Fruit fly (Drosophila melanogaster) whole organism, prepupa: ENCODE data around the gene ppk23.

ENCODE experiments used
- Blimp-1 ChIP-seq: fragments of 200-800 bp; sonication (Bioruptor generic); optimal IDR thresholded peaks from 3 replicates; lab custom pipeline; 2017; ENCODE audit warnings: missing biosample characterization, missing genetic modification characterization, mild to moderate bottlenecking, moderate library complexity, missing genetic modification reagents
- CG10631 ChIP-seq: fragments of 200-800 bp; sonication (Bioruptor generic); optimal IDR thresholded peaks from 2 replicates; lab custom pipeline; 2016; ENCODE audit warnings: missing biosample characterization, missing genetic modification characterization
- CG10669 ChIP-seq: fragments of 200-800 bp; sonication (Bioruptor generic); optimal IDR thresholded peaks from 3 replicates; lab custom pipeline; 2018; ENCODE audit warnings: missing biosample characterization, mild to moderate bottlenecking, missing genetic modification characterization, moderate library complexity
- CG11294 ChIP-seq: fragments of 200-800 bp; sonication (Bioruptor generic); IDR thresholded peaks from 2 replicates; pipeline ENCODE4 v1.3.6; 2022; ENCODE audit warnings: missing biosample characterization, missing genetic modification characterization
- CG11762 ChIP-seq: fragments of 200-800 bp; sonication (Bioruptor generic); optimal IDR thresholded peaks from 3 replicates; lab custom pipeline; 2016; ENCODE audit warnings: missing biosample characterization, missing genetic modification characterization; ENCODE audit not compliant: insufficient read depth
- CG11902 ChIP-seq: fragments of 200-800 bp; sonication (Bioruptor generic); optimal IDR thresholded peaks from 3 replicates; lab custom pipeline; 2016; ENCODE audit warnings: missing biosample characterization, missing genetic modification characterization
- CG1621 ChIP-seq: fragments of 200-800 bp; sonication (Bioruptor generic); optimal IDR thresholded peaks from 3 replicates; lab custom pipeline; 2018; ENCODE audit warnings: missing biosample characterization, mild to moderate bottlenecking, missing genetic modification characterization
- CG3032 ChIP-seq: fragments of 200-800 bp; optimal IDR thresholded peaks from 2 replicates; lab custom pipeline; 2019; ENCODE audit warnings: missing biosample characterization, mild to moderate bottlenecking, missing genetic modification characterization, moderate library complexity
- CG31627 ChIP-seq: fragments of 200-800 bp; sonication (Bioruptor generic); optimal IDR thresholded peaks from 3 replicates; lab custom pipeline; 2016; ENCODE audit warnings: missing biosample characterization, missing genetic modification characterization
- CG34406 ChIP-seq: fragments of 200-800 bp; sonication (Bioruptor generic); optimal IDR thresholded peaks from 3 replicates; lab custom pipeline; 2016; ENCODE audit warnings: missing biosample characterization, missing genetic modification characterization
- CG3919 ChIP-seq: fragments of 200-800 bp; sonication (Bioruptor generic); optimal IDR thresholded peaks from 3 replicates; lab custom pipeline; 2016; ENCODE audit warnings: missing biosample characterization, missing genetic modification characterization
- CG4318 ChIP-seq: fragments of 200-800 bp; sonication (Bioruptor generic); optimal IDR thresholded peaks from 3 replicates; lab custom pipeline; 2017; ENCODE audit warnings: missing biosample characterization, mild to moderate bottlenecking, missing genetic modification characterization
- CG6276 ChIP-seq: fragments of 200-800 bp; sonication (Bioruptor generic); optimal IDR thresholded peaks from 2 replicates; lab custom pipeline; 2017; ENCODE audit warnings: missing biosample characterization, mild to moderate bottlenecking, missing genetic modification characterization
- CG6792 ChIP-seq: fragments of 200-800 bp; sonication (Bioruptor generic); optimal IDR thresholded peaks from 3 replicates; lab custom pipeline; 2016; ENCODE audit warnings: missing biosample characterization, missing genetic modification characterization
- CG6808 ChIP-seq: fragments of 200-800 bp; sonication (Bioruptor generic); optimal IDR thresholded peaks from 3 replicates; lab custom pipeline; 2017; ENCODE audit warnings: missing biosample characterization, missing genetic modification characterization, mild to moderate bottlenecking, moderate library complexity, missing genetic modification reagents
- CG6854 ChIP-seq: fragments of 200-800 bp; sonication (Bioruptor generic); optimal IDR thresholded peaks from 2 replicates; lab custom pipeline; 2017; ENCODE audit warnings: missing biosample characterization, mild to moderate bottlenecking, missing genetic modification characterization
- CG7368 ChIP-seq: fragments of 200-800 bp; sonication (Bioruptor generic); optimal IDR thresholded peaks from 3 replicates; lab custom pipeline; 2016; ENCODE audit warnings: missing biosample characterization, missing genetic modification characterization
- CG8319 ChIP-seq: fragments of 200-800 bp; sonication (Bioruptor generic); optimal IDR thresholded peaks from 3 replicates; lab custom pipeline; 2016; ENCODE audit warnings: missing biosample characterization, missing genetic modification characterization
- CG8632 ChIP-seq: fragments of 200-800 bp; sonication (Bioruptor generic); optimal IDR thresholded peaks from 3 replicates; lab custom pipeline; 2016; ENCODE audit warnings: missing biosample characterization, missing genetic modification characterization
- CG9139 ChIP-seq: fragments of 200-800 bp; sonication (Bioruptor generic); optimal IDR thresholded peaks from 3 replicates; lab custom pipeline; 2017; ENCODE audit warnings: missing biosample characterization, mild to moderate bottlenecking, missing genetic modification characterization
- Eip78C ChIP-seq: fragments of 200-800 bp; sonication (Bioruptor generic); peaks from one replicate; lab custom pipeline; 2016; ENCODE audit warnings: missing biosample characterization, missing genetic modification characterization
- Eip93F ChIP-seq: fragments of 200-800 bp; sonication (Bioruptor generic); optimal IDR thresholded peaks from 2 replicates; lab custom pipeline; 2016; ENCODE audit warnings: missing biosample characterization, mild to moderate bottlenecking, missing genetic modification characterization
- Ets96B ChIP-seq: fragments of 200-800 bp; optimal IDR thresholded peaks from 2 replicates; lab custom pipeline; 2019; ENCODE audit warnings: missing biosample characterization, mild to moderate bottlenecking, missing genetic modification characterization, moderate library complexity
- Gug ChIP-seq: fragments of 200-800 bp; sonication (Bioruptor generic); IDR thresholded peaks from 2 replicates; pipeline ENCODE4 v1.3.6; 2022; ENCODE audit warnings: missing biosample characterization, missing genetic modification characterization
- Hr38 ChIP-seq: sonication (Bioruptor generic); optimal IDR thresholded peaks from 2 replicates; lab custom pipeline; 2016; ENCODE audit warnings: missing biosample characterization, missing genetic modification characterization
- Hr39 ChIP-seq: fragments of 200-800 bp; sonication (Bioruptor generic); optimal IDR thresholded peaks from 2 replicates; lab custom pipeline; 2016; ENCODE audit warnings: missing biosample characterization, missing genetic modification characterization
- Hr4 ChIP-seq: fragments of 200-800 bp; sonication (Bioruptor generic); optimal IDR thresholded peaks from 3 replicates; lab custom pipeline; 2016; ENCODE audit warnings: missing biosample characterization, missing genetic modification characterization
- Lpt ChIP-seq: fragments of 200-800 bp; sonication (Bioruptor generic); optimal IDR thresholded peaks from 3 replicates; lab custom pipeline; 2016; ENCODE audit warnings: missing biosample characterization, missing genetic modification characterization
- Met ChIP-seq: fragments of 200-800 bp; sonication (Bioruptor generic); optimal IDR thresholded peaks from 3 replicates; lab custom pipeline; 2016; ENCODE audit warnings: missing biosample characterization, missing genetic modification characterization
- OdsH ChIP-seq: fragments of 200-800 bp; sonication (Bioruptor generic); optimal IDR thresholded peaks from 3 replicates; lab custom pipeline; 2016; ENCODE audit warnings: missing biosample characterization, missing genetic modification characterization
- Smox ChIP-seq: fragments of 200-800 bp; sonication (Bioruptor generic); optimal IDR thresholded peaks from 3 replicates; lab custom pipeline; 2016; ENCODE audit warnings: missing biosample characterization, missing genetic modification characterization
- Sox102F ChIP-seq: fragments of 200-800 bp; sonication (Bioruptor generic); optimal IDR thresholded peaks from 2 replicates; lab custom pipeline; 2016; ENCODE audit warnings: missing biosample characterization, mild to moderate bottlenecking, missing genetic modification characterization
- Sox14 ChIP-seq: fragments of 200-800 bp; sonication (Bioruptor generic); optimal IDR thresholded peaks from 3 replicates; lab custom pipeline; 2016; ENCODE audit warnings: missing biosample characterization, missing genetic modification characterization
- Sox15 ChIP-seq: fragments of 200-800 bp; sonication (Bioruptor generic); optimal IDR thresholded peaks from 3 replicates; lab custom pipeline; 2016; ENCODE audit warnings: missing biosample characterization, missing genetic modification characterization
- achi ChIP-seq: fragments of 200-800 bp; sonication (Bioruptor generic); optimal IDR thresholded peaks from 3 replicates; lab custom pipeline; 2016; ENCODE audit warnings: missing biosample characterization, missing genetic modification characterization
- acj6 ChIP-seq: fragments of 200-800 bp; sonication (Bioruptor generic); optimal IDR thresholded peaks from 3 replicates; lab custom pipeline; 2016; ENCODE audit warnings: missing biosample characterization, missing genetic modification characterization
- cyc ChIP-seq: fragments of 200-800 bp; sonication (Bioruptor generic); optimal IDR thresholded peaks from 3 replicates; lab custom pipeline; 2016; ENCODE audit warnings: missing biosample characterization, missing genetic modification characterization
- dac ChIP-seq: fragments of 200-800 bp; sonication (Bioruptor generic); optimal IDR thresholded peaks from 2 replicates; lab custom pipeline; 2017; ENCODE audit warnings: missing biosample characterization, mild to moderate bottlenecking, missing genetic modification characterization
- eg ChIP-seq: fragments of 200-800 bp; sonication (Bioruptor generic); IDR thresholded peaks from 3 replicates; pipeline ENCODE4 v1.3.6; 2022; ENCODE audit warnings: missing biosample characterization, missing genetic modification characterization
- esn ChIP-seq: fragments of 200-800 bp; sonication (Bioruptor generic); optimal IDR thresholded peaks from 2 replicates; lab custom pipeline; 2016; ENCODE audit warnings: missing biosample characterization, mild to moderate bottlenecking, missing genetic modification characterization, moderate library complexity
- fd59A ChIP-seq: fragments of 200-800 bp; sonication (Bioruptor generic); optimal IDR thresholded peaks from 2 replicates; lab custom pipeline; 2017; ENCODE audit warnings: missing biosample characterization, mild to moderate bottlenecking, missing genetic modification characterization, missing genetic modification reagents
- fd85E ChIP-seq: fragments of 200-800 bp; sonication (Bioruptor generic); optimal IDR thresholded peaks from 3 replicates; lab custom pipeline; 2016; ENCODE audit warnings: missing biosample characterization, missing genetic modification characterization
- fkh ChIP-seq: fragments of 200-800 bp; sonication (Bioruptor generic); optimal IDR thresholded peaks from 3 replicates; lab custom pipeline; 2017; ENCODE audit warnings: missing biosample characterization, mild to moderate bottlenecking, missing genetic modification characterization, moderate library complexity
- lz ChIP-seq: fragments of 200-800 bp; sonication (Bioruptor generic); optimal IDR thresholded peaks from 3 replicates; lab custom pipeline; 2016; ENCODE audit warnings: missing biosample characterization, missing genetic modification characterization
- salr ChIP-seq, 2 experiments: fragments of 200-800 bp; sonication (Bioruptor generic); optimal IDR thresholded peaks; 3 replicates each; lab custom pipeline; 2016 to 2018; ENCODE audit warnings: missing biosample characterization in 2 of 2, missing genetic modification characterization in 2 of 2, mild to moderate bottlenecking in 1 of 2
- spab ChIP-seq: fragments of 200-800 bp; sonication (Bioruptor generic); optimal IDR thresholded peaks from 2 replicates; lab custom pipeline; 2017; ENCODE audit warnings: missing biosample characterization, mild to moderate bottlenecking, missing genetic modification characterization, missing genetic modification reagents
- ss ChIP-seq, 2 experiments: fragments of 200-800 bp; sonication (Bioruptor generic); optimal IDR thresholded peaks; 2 replicates in 1 of 2; 3 replicates in 1 of 2; lab custom pipeline; 2017 to 2018; ENCODE audit warnings: mild to moderate bottlenecking in 2 of 2, missing biosample characterization in 2 of 2, missing genetic modification characterization in 2 of 2, moderate library complexity in 1 of 2
- svp ChIP-seq: fragments of 200-800 bp; sonication (Bioruptor generic); peaks from one replicate; lab custom pipeline; 2016; ENCODE audit warnings: missing biosample characterization, missing genetic modification characterization
- vri ChIP-seq: fragments of 200-800 bp; sonication (Bioruptor generic); optimal IDR thresholded peaks from 3 replicates; lab custom pipeline; 2016; ENCODE audit warnings: missing biosample characterization, mild to moderate bottlenecking, missing genetic modification characterization

Gene ppk23

DNA sequence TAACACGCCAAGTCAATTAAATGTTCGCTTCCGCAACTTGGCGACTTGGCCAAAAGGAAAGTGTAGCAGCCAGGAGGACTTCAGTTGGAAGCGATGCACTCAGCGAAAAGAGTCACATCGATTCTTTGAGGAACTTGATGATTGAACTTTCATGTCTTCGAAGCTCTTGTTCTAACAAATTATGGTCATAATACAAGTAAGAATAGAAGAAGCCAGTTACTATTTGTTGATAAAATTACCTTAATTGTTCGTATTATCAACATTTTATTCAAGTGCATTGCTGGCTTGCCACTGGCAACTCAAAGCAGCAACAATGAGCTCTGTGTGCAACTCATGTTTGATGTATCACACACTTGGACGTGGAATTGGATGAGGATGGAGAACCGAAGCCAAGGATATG is 25.7 kb downstream of the ppk23 start (continued):
- TF ChIP-seq Lpt (GFP tag; lab: Kevin White, UChicago) (peak; percentile 63), esn (GFP tag; lab: Kevin White, UChicago) (peak; percentile 73), CG8319 (peak; percentile 49), acj6 (peak; percentile 65), CG31627 (GFP tag; lab: Kevin White, UChicago) (peak; percentile 67), CG1621 (tag; lab: Kevin White, UChicago) (peak; percentile 73), Gug (GFP tag; lab: Robert Waterston, UW) (peak; percentile 72), Eip93F (GFP tag; lab: Kevin White, UChicago) (no peak), Blimp-1 (peak; percentile 43), CG11902 (peak; percentile 36), dac (GFP tag; lab: Kevin White, UChicago) (peak; percentile 14), ss (GFP tag; optimal IDR thresholded peaks at IDR 0.05; lab: Kevin White, UChicago) (peak; percentile 7 to 42), Sox15 (peak; percentile 49), CG11762 (GFP tag; lab: Kevin White, UChicago) (peak; percentile 63), Smox (GFP tag; lab: Kevin White, UChicago) (peak; percentile 76)

DNA sequence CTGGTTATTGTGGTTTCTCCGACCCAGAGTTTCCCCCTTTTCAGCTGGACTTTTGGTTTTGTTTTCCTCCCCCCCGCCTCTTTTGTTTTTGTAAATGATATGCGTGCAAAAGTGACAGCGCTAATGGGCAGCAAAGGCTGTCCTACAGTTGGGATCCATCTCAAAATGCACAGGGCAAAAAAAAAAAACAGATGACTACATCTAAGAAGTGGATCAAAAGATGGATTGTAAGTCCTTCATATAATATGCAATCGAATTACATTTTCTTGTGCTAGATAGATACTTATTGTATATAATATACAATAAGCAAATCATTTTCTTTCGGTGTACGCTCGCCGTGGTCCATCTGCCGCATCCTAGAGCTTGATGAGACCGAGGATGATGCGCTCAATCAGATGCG is 26.3 kb downstream of the ppk23 start:
- TF ChIP-seq svp (peak; percentile 77), CG10631 (GFP tag; lab: Kevin White, UChicago) (peak; percentile 66), CG6854 (GFP tag; lab: Kevin White, UChicago) (no peak), Sox102F (no peak), CG6276 (no peak), Met (GFP tag; lab: Kevin White, UChicago) (peak; percentile 23), Eip93F (GFP tag; lab: Kevin White, UChicago) (no peak), CG9139 (GFP tag; lab: Kevin White, UChicago) (peak; percentile 38), CG10669 (peak; percentile 66), acj6 (peak; percentile 52), Lpt (GFP tag; lab: Kevin White, UChicago) (no peak), fkh (no peak), CG6808 (GFP tag; lab: Kevin White, UChicago) (peak; percentile 60), Ets96B (tag; lab: Kevin White, UChicago) (peak; percentile 50), OdsH (peak; percentile 62), Sox14 (peak; percentile 32), CG8632 (GFP tag; lab: Kevin White, UChicago) (peak; percentile 76), fd85E (GFP tag; lab: Kevin White, UChicago) (no peak), dac (GFP tag; lab: Kevin White, UChicago) (no peak), vri (GFP tag; lab: Kevin White, UChicago) (no peak), spab (GFP tag; lab: Kevin White, UChicago) (peak; percentile 29), CG4318 (GFP tag; lab: Kevin White, UChicago) (no peak), achi (GFP tag; lab: Kevin White, UChicago) (peak; percentile 61), CG11902 (peak; percentile 27), cyc (GFP tag; lab: Kevin White, UChicago) (no peak), CG31627 (GFP tag; lab: Kevin White, UChicago) (no peak), CG6792 (peak; percentile 54), CG3919 (GFP tag; lab: Kevin White, UChicago) (peak; percentile 66), eg (peak; percentile 44; the same call in 1 of the 3 replicates), Sox15 (peak; percentile 10), Hr39 (GFP tag; lab: Kevin White, UChicago) (no peak), fd59A (peak; percentile 52), Hr4 (peak; percentile 39), CG3032 (tag; lab: Kevin White, UChicago) (peak; percentile 59), Gug (GFP tag; lab: Robert Waterston, UW) (no peak), CG34406 (GFP tag; lab: Kevin White, UChicago) (peak; percentile 59), salr (GFP tag; optimal IDR thresholded peaks at IDR 0.05; lab: Kevin White, UChicago) (peak in 1 of 2 experiments; percentile 11), CG11294 (GFP tag; lab: Robert Waterston, UW) (no peak), Eip78C (peak; percentile 92), ss (GFP tag; optimal IDR thresholded peaks at IDR 0.05; lab: Kevin White, UChicago) (peak; percentile 32 to 83), CG7368 (GFP tag; lab: Kevin White, UChicago) (peak; percentile 66), Hr38 (no peak), lz (GFP tag; lab: Kevin White, UChicago) (peak; percentile 32), esn (GFP tag; lab: Kevin White, UChicago) (peak; percentile 12)
